Fruit fly (Drosophila melanogaster) whole organism, embryonic: ENCODE data around the gene CG13876.

Experiments
- Asciz ChIP-seq: fragments of 200-800 bp; sonication (Bioruptor generic); optimal IDR thresholded peaks from 2 replicates; lab custom pipeline; 2017; ENCODE audit warnings: missing biosample characterization, mild to moderate bottlenecking, missing genetic modification characterization, missing genetic modification reagents
- BEAF-32 ChIP-seq: fragments of 200-800 bp; sonication (Bioruptor generic); optimal IDR thresholded peaks from 3 replicates; lab custom pipeline; 2017; ENCODE audit warnings: missing biosample characterization, missing genetic modification characterization, mild to moderate bottlenecking, moderate library complexity, missing genetic modification reagents
- CG10462 ChIP-seq: fragments of 200-800 bp; sonication (Bioruptor generic); optimal IDR thresholded peaks from 2 replicates; lab custom pipeline; 2016; ENCODE audit warnings: missing biosample characterization, missing genetic modification characterization
- CG10959 ChIP-seq: fragments of 200-800 bp; sonication (Bioruptor generic); IDR thresholded peaks from 2 replicates; pipeline ENCODE4 v1.3.6; 2022; ENCODE audit warnings: missing biosample characterization, missing genetic modification characterization
- CG12104 ChIP-seq: fragments of 200-800 bp; sonication (Bioruptor generic); optimal IDR thresholded peaks from 3 replicates; lab custom pipeline; 2016; ENCODE audit warnings: missing biosample characterization, missing genetic modification characterization
- CG13424 ChIP-seq: fragments of 200-800 bp; sonication (Bioruptor generic); optimal IDR thresholded peaks from 2 replicates; lab custom pipeline; 2019; ENCODE audit warnings: missing biosample characterization, mild to moderate bottlenecking, missing genetic modification characterization, moderate library complexity
- CG13894 ChIP-seq: fragments of 200-800 bp; sonication (Bioruptor generic); optimal IDR thresholded peaks from 3 replicates; lab custom pipeline; 2018; ENCODE audit warnings: missing biosample characterization, mild to moderate bottlenecking, missing genetic modification characterization, moderate library complexity
- CG14441 ChIP-seq: fragments of 200-800 bp; sonication (Bioruptor generic); IDR thresholded peaks from 2 replicates; pipeline ENCODE4 v1.3.6; 2022; ENCODE audit warnings: missing biosample characterization, missing genetic modification characterization
- CG1603 ChIP-seq: fragments of 200-800 bp; sonication (Bioruptor generic); optimal IDR thresholded peaks from 2 replicates; lab custom pipeline; 2019; ENCODE audit warnings: missing biosample characterization, mild to moderate bottlenecking, missing genetic modification characterization, moderate library complexity
- CG16815 ChIP-seq: fragments of 200-800 bp; sonication (Bioruptor generic); optimal IDR thresholded peaks from 3 replicates; lab custom pipeline; 2017; ENCODE audit warnings: missing biosample characterization, mild to moderate bottlenecking, missing genetic modification characterization
- CG2116 ChIP-seq: fragments of 200-800 bp; sonication (Bioruptor generic); optimal IDR thresholded peaks from 3 replicates; lab custom pipeline; 2018; ENCODE audit warnings: missing biosample characterization, mild to moderate bottlenecking, missing genetic modification characterization
- CG4854 ChIP-seq: fragments of 200-800 bp; sonication (Bioruptor generic); optimal IDR thresholded peaks from 2 replicates; lab custom pipeline; 2016; ENCODE audit warnings: missing biosample characterization, missing genetic modification characterization, inconsistent platforms
- CG5245 ChIP-seq: fragments of 200-800 bp; sonication (Bioruptor generic); optimal IDR thresholded peaks from 3 replicates; lab custom pipeline; 2016; ENCODE audit warnings: missing biosample characterization, missing genetic modification characterization
- CG6254 ChIP-seq: fragments of 200-800 bp; sonication (Bioruptor generic); optimal IDR thresholded peaks from 3 replicates; lab custom pipeline; 2017; ENCODE audit warnings: mild to moderate bottlenecking, missing biosample characterization, missing genetic modification reagents, missing genetic modification characterization
- CG6765 ChIP-seq: fragments of 200-800 bp; sonication (Bioruptor generic); optimal IDR thresholded peaks from 3 replicates; lab custom pipeline; 2017; ENCODE audit warnings: missing biosample characterization, mild to moderate bottlenecking, missing genetic modification characterization
- CG7556 ChIP-seq: fragments of 200-800 bp; sonication (Bioruptor generic); optimal IDR thresholded peaks from 2 replicates; lab custom pipeline; 2017; ENCODE audit warnings: missing biosample characterization, mild to moderate bottlenecking, missing genetic modification characterization
- CG8944 ChIP-seq: fragments of 200-800 bp; sonication (Bioruptor generic); optimal IDR thresholded peaks from 3 replicates; lab custom pipeline; 2016; ENCODE audit warnings: missing biosample characterization, missing genetic modification characterization
- CG9437 ChIP-seq: fragments of 200-800 bp; sonication (Bioruptor generic); optimal IDR thresholded peaks from 2 replicates; lab custom pipeline; 2018; ENCODE audit warnings: missing biosample characterization, mild to moderate bottlenecking, missing genetic modification characterization
- CoRest ChIP-seq: fragments of 200-800 bp; sonication (Bioruptor generic); optimal IDR thresholded peaks from 3 replicates; lab custom pipeline; 2018; ENCODE audit warnings: missing biosample characterization, mild to moderate bottlenecking, missing genetic modification characterization, moderate library complexity
- D19A ChIP-seq: fragments of 200-800 bp; optimal IDR thresholded peaks from 3 replicates; lab custom pipeline; 2019; ENCODE audit warnings: missing biosample characterization, mild to moderate bottlenecking, missing genetic modification characterization, moderate library complexity
- Dbx ChIP-seq: fragments of 200-800 bp; sonication (Bioruptor generic); IDR thresholded peaks from 3 replicates; pipeline ENCODE4 v1.3.6; 2022; ENCODE audit warnings: missing biosample characterization, missing genetic modification characterization
- Dip3 ChIP-seq: fragments of 200-800 bp; sonication (Bioruptor generic); optimal IDR thresholded peaks from 3 replicates; lab custom pipeline; 2016; ENCODE audit warnings: missing biosample characterization, missing genetic modification characterization
- Elba2 ChIP-seq: fragments of 200-800 bp; sonication (Bioruptor generic); optimal IDR thresholded peaks from 3 replicates; lab custom pipeline; 2016; ENCODE audit warnings: missing biosample characterization, missing genetic modification characterization
- Gsc ChIP-seq: fragments of 200-800 bp; sonication (Bioruptor generic); IDR thresholded peaks from 2 replicates; pipeline ENCODE4 v1.3.6; 2022; ENCODE audit warnings: missing biosample characterization, missing genetic modification characterization
- Hr3 ChIP-seq: fragments of 200-800 bp; sonication (Bioruptor generic); optimal IDR thresholded peaks from 3 replicates; lab custom pipeline; 2016; ENCODE audit warnings: missing biosample characterization, missing genetic modification characterization
- Hr78 ChIP-seq, 2 experiments: fragments of 200-800 bp in 1 of 2; fragments of >200 bp in 1 of 2; sonication (Bioruptor generic) in 1 of 2; optimal IDR thresholded peaks; 2 replicates each; lab custom pipeline; 2017 to 2019; ENCODE audit warnings: missing biosample characterization in 2 of 2, missing genetic modification characterization in 2 of 2, mild to moderate bottlenecking in 1 of 2, moderate library complexity in 1 of 2
- MBD-R2 ChIP-seq: fragments of 200-800 bp; sonication (Bioruptor generic); IDR thresholded peaks from 2 replicates; pipeline ENCODE4 v1.3.6; 2022; ENCODE audit warnings: missing biosample characterization, missing genetic modification characterization
- MTF-1 ChIP-seq: fragments of 200-800 bp; sonication (Bioruptor generic); optimal IDR thresholded peaks from 2 replicates; lab custom pipeline; 2018; ENCODE audit warnings: missing biosample characterization, mild to moderate bottlenecking, missing genetic modification characterization, borderline replicate concordance
- Mad ChIP-seq: fragments of 200-800 bp; sonication (Bioruptor generic); optimal IDR thresholded peaks from 2 replicates; lab custom pipeline; 2016; ENCODE audit warnings: missing biosample characterization, missing genetic modification characterization
- Myb ChIP-seq: fragments of 200-800 bp; sonication (Bioruptor generic); optimal IDR thresholded peaks from 2 replicates; lab custom pipeline; 2016; ENCODE audit warnings: missing biosample characterization, missing genetic modification characterization
- Oaz ChIP-seq: fragments of 200-800 bp; sonication (Bioruptor generic); IDR thresholded peaks from 2 replicates; pipeline ENCODE4 v1.3.6; 2022; ENCODE audit warnings: missing biosample characterization, missing genetic modification characterization
- Oli ChIP-seq: fragments of 200-800 bp; sonication (Bioruptor generic); optimal IDR thresholded peaks from 2 replicates; lab custom pipeline; 2018; ENCODE audit warnings: missing biosample characterization, mild to moderate bottlenecking, missing genetic modification characterization, moderate library complexity
- Poxn ChIP-seq: fragments of 200-800 bp; sonication (Bioruptor generic); IDR thresholded peaks from 2 replicates; pipeline ENCODE4 v1.3.6; 2022; ENCODE audit warnings: missing biosample characterization, missing genetic modification characterization
- Rx ChIP-seq: fragments of 200-800 bp; sonication (Bioruptor generic); IDR thresholded peaks from 2 replicates; pipeline ENCODE4 v1.3.6; 2022; ENCODE audit warnings: missing biosample characterization, missing genetic modification characterization
- Sin3A ChIP-seq: fragments of >200 bp; optimal IDR thresholded peaks from 2 replicates; lab custom pipeline; 2018
- Ssrp ChIP-seq: fragments of 200-800 bp; sonication (Bioruptor generic); optimal IDR thresholded peaks from 2 replicates; lab custom pipeline; 2018; ENCODE audit warnings: missing biosample characterization, mild to moderate bottlenecking, missing genetic modification characterization, moderate library complexity
- Trl ChIP-seq, 3 experiments: fragments of >200 bp in 2 of 3; fragments of 200-800 bp in 1 of 3; sonication (Bioruptor generic) in 1 of 3; optimal IDR thresholded peaks; 2 replicates in 1 of 3; 3 replicates in 2 of 3; lab custom pipeline; 2016 to 2017; ENCODE audit warnings: missing biosample characterization in 1 of 3, missing genetic modification characterization in 1 of 3
- disco-r ChIP-seq: fragments of 200-800 bp; sonication (Bioruptor generic); optimal IDR thresholded peaks from 2 replicates; lab custom pipeline; 2016; ENCODE audit warnings: missing biosample characterization, missing genetic modification characterization
- emc ChIP-seq: fragments of 200-800 bp; sonication (Bioruptor generic); optimal IDR thresholded peaks from 2 replicates; lab custom pipeline; 2016; ENCODE audit warnings: missing biosample characterization, missing genetic modification characterization
- gce ChIP-seq: fragments of 200-800 bp; sonication (Bioruptor generic); IDR thresholded peaks from 3 replicates; pipeline ENCODE4 v1.3.6; 2022; ENCODE audit warnings: missing biosample characterization, missing genetic modification characterization
- h ChIP-seq: fragments of >200 bp; optimal IDR thresholded peaks from 2 replicates; lab custom pipeline; 2017
- ham ChIP-seq: fragments of 200-800 bp; sonication (Bioruptor generic); IDR thresholded peaks from 2 replicates; pipeline ENCODE4 v1.3.6; 2022; ENCODE audit warnings: missing biosample characterization, missing genetic modification characterization
- hbn ChIP-seq: fragments of 200-800 bp; sonication (Bioruptor generic); IDR thresholded peaks from 2 replicates; pipeline ENCODE4 v1.3.6; 2022; ENCODE audit warnings: missing biosample characterization, missing genetic modification characterization; ENCODE audit not compliant: partially characterized antibody
- lab ChIP-seq: fragments of 200-800 bp; sonication (Bioruptor generic); optimal IDR thresholded peaks from 3 replicates; lab custom pipeline; 2017; ENCODE audit warnings: missing biosample characterization, missing genetic modification characterization, mild to moderate bottlenecking, moderate library complexity, missing genetic modification reagents
- org-1 ChIP-seq: fragments of 200-800 bp; sonication (Bioruptor generic); optimal IDR thresholded peaks from 2 replicates; lab custom pipeline; 2017; ENCODE audit warnings: missing biosample characterization, missing genetic modification characterization
- repo ChIP-seq: fragments of 200-800 bp; sonication (Bioruptor generic); optimal IDR thresholded peaks from 2 replicates; lab custom pipeline; 2016; ENCODE audit warnings: missing biosample characterization, missing genetic modification characterization
- sna ChIP-seq: fragments of 200-800 bp; sonication (Bioruptor generic); IDR thresholded peaks from 2 replicates; pipeline ENCODE4 v1.3.6; 2022; ENCODE audit warnings: missing biosample characterization, missing genetic modification characterization; ENCODE audit not compliant: partially characterized antibody
- sr ChIP-seq: fragments of 200-800 bp; sonication (Bioruptor generic); IDR thresholded peaks from 3 replicates; pipeline ENCODE4 v1.3.6; 2022; ENCODE audit warnings: missing biosample characterization, missing genetic modification characterization
- tgo ChIP-seq: fragments of 200-800 bp; sonication (Bioruptor generic); IDR thresholded peaks from 3 replicates; pipeline ENCODE4 v1.3.6; 2022; ENCODE audit warnings: missing biosample characterization, missing genetic modification characterization
- usp ChIP-seq: fragments of >200 bp; optimal IDR thresholded peaks from 2 replicates; lab custom pipeline; 2017; ENCODE audit warnings: missing biosample characterization, missing genetic modification characterization

The CG13876 gene

dm6 chr3L:246644-247199, 40.8 kb downstream of the CG13876 start (continued):
- TF ChIP-seq ham (GFP tag; lab: Robert Waterston, UW) = no peak
- no peak for TF ChIP-seq emc (GFP tag; lab: Kevin White, UChicago)
- peak; percentile 49 for TF ChIP-seq CG4854
- peak; percentile 51; the same call in 1 of the 2 replicates for TF ChIP-seq sna (GFP tag; lab: Robert Waterston, UW)
- no peak for TF ChIP-seq Gsc (GFP tag; lab: Robert Waterston, UW)
- no peak for TF ChIP-seq usp
- peak; percentile 30 for TF ChIP-seq CG5245
- peak; percentile 10; the same call in 1 of the 2 replicates for TF ChIP-seq Oaz
- peak; percentile 2 for TF ChIP-seq Hr3 (GFP tag; lab: Kevin White, UChicago)
- TF ChIP-seq CG8944 (GFP tag; lab: Kevin White, UChicago) = no peak
- no peak for TF ChIP-seq CG7556 (GFP tag; lab: Kevin White, UChicago)
- TF ChIP-seq sr (GFP tag; lab: Robert Waterston, UW) = no peak
- no peak for TF ChIP-seq lab
- no peak for TF ChIP-seq Elba2 (GFP tag; lab: Kevin White, UChicago)
- TF ChIP-seq Mad = peak; percentile 9
- 0 out of 2 replicates have a peak, but pooled peaks have one; percentile 3 for TF ChIP-seq Rx (GFP tag; lab: Robert Waterston, UW)
- TF ChIP-seq CG13894 = no peak
- no peak for TF ChIP-seq Asciz (GFP tag; lab: Kevin White, UChicago)
- peak; percentile 68 for TF ChIP-seq BEAF-32 (GFP tag; lab: Kevin White, UChicago)
- no peak for TF ChIP-seq Poxn
- peak; percentile 32 for TF ChIP-seq repo
- TF ChIP-seq D19A (tag; lab: Kevin White, UChicago) = no peak
- TF ChIP-seq Myb (GFP tag; lab: Kevin White, UChicago) = peak; percentile 98
- TF ChIP-seq CG12104 (GFP tag; lab: Kevin White, UChicago) = no peak
- TF ChIP-seq hbn = peak; percentile 26; the same call in 1 of the 2 replicates
- TF ChIP-seq CG13424 (tag; lab: Kevin White, UChicago) = peak; percentile 2
- no peak for TF ChIP-seq h (lab: Kevin White, UChicago)
- TF ChIP-seq CG9437 = peak; percentile 58
- TF ChIP-seq CG14441 (GFP tag; lab: Robert Waterston, UW) = 0 out of 2 replicates have a peak, but pooled peaks have one; percentile 29
- TF ChIP-seq CG2116 = peak; percentile 100
- no peak for TF ChIP-seq CG16815 (GFP tag; lab: Kevin White, UChicago)
- TF ChIP-seq Ssrp = no peak
- TF ChIP-seq CG10959 = no peak
- TF ChIP-seq org-1 (GFP tag; lab: Kevin White, UChicago) = no peak
- peak; percentile 77; the same call in 2 of the 3 replicates for TF ChIP-seq Dbx (GFP tag; lab: Robert Waterston, UW)
- TF ChIP-seq gce (GFP tag; lab: Robert Waterston, UW) = 0 out of 3 replicates have a peak, but pooled peaks have one; percentile 52
- no peak for TF ChIP-seq MTF-1 (GFP tag; lab: Kevin White, UChicago)
- TF ChIP-seq Oli (tag; lab: Kevin White, UChicago) = no peak
- peak; percentile 34; the same call in 1 of the 3 replicates for TF ChIP-seq tgo
- TF ChIP-seq CoRest (tag; lab: Kevin White, UChicago) = no peak
- TF ChIP-seq CG6765 = no peak
- no peak for TF ChIP-seq CG10462 (GFP tag; lab: Kevin White, UChicago)
- no peak for TF ChIP-seq Trl (optimal IDR thresholded peaks at IDR 0.05; lab: Kevin White, UChicago)
- TF ChIP-seq Trl (GFP tag; optimal IDR thresholded peaks at IDR 0.05; lab: Kevin White, UChicago) = peak; percentile 50
- peak; percentile 9 for TF ChIP-seq Sin3A (lab: Kevin White, UChicago)
- no peak for TF ChIP-seq disco-r (GFP tag; lab: Kevin White, UChicago)
- no peak for TF ChIP-seq CG6254
- no peak for TF ChIP-seq Hr78 (GFP tag; optimal IDR thresholded peaks at IDR 0.05; lab: Kevin White, UChicago)
- peak; percentile 34 for TF ChIP-seq Dip3 (GFP tag; lab: Kevin White, UChicago)
- peak; percentile 77 for TF ChIP-seq CG1603
- peak; percentile 55 for TF ChIP-seq MBD-R2 (GFP tag; lab: Robert Waterston, UW)
